Worm (Caenorhabditis elegans): ENCODE measurements around the gene tim-1.

DNA sequence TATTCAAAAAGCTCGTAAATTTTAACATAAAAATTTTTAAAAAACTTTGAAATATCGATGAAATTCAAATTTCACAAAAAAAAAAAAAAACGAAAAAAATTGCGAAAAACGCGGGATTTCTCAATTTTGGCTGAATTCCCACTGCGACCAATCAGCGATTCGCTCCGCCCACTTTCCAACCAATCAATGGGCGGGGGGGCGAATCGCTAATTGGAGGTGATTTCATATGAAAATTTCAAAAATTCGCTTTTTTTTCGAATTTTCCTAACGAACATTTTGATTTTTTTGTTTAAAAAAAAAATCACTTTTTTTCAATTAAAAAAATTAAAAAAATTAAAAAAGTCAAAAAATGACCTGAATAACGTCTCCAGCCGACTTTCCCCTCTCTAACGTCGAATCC is 20.4 kb upstream of the tim-1 start:
- TF ChIP-seq ztf-11 (tag; optimal IDR thresholded peaks at IDR 0.05) (no peak), mab-5 (tag; optimal IDR thresholded peaks at IDR 0.05) (no peak), snpc-4 (tag; optimal IDR thresholded peaks at IDR 0.05) (no peak), blmp-1 (tag; optimal IDR thresholded peaks at IDR 0.05) (no peak)

All from whole organism, mixed stage, embryonic.